Fruit fly (Drosophila melanogaster) whole organism, pupa: ENCODE results near the gene Ir68b.

Source experiments
- CG10348 ChIP-seq: fragments of 200-800 bp; sonication (Bioruptor generic); IDR thresholded peaks from 2 replicates; pipeline ENCODE4 v1.3.6; 2022; ENCODE audit warnings: missing biosample characterization, missing genetic modification characterization
- CG12605 ChIP-seq: fragments of 200-800 bp; sonication (Bioruptor generic); IDR thresholded peaks from 2 replicates; pipeline ENCODE4 v1.3.6; 2022; ENCODE audit warnings: missing biosample characterization, missing genetic modification characterization
- CG13204 ChIP-seq: fragments of 200-800 bp; sonication (Bioruptor generic); optimal IDR thresholded peaks from 2 replicates; lab custom pipeline; 2018; ENCODE audit warnings: missing biosample characterization, mild to moderate bottlenecking, missing genetic modification characterization, moderate library complexity
- CG14655 ChIP-seq: fragments of 200-800 bp; sonication (Bioruptor generic); optimal IDR thresholded peaks from 3 replicates; lab custom pipeline; 2017; ENCODE audit warnings: mild to moderate bottlenecking, missing biosample characterization, missing genetic modification reagents, missing genetic modification characterization
- CG15710 ChIP-seq: fragments of 200-800 bp; sonication (Bioruptor generic); optimal IDR thresholded peaks from 2 replicates; lab custom pipeline; 2018; ENCODE audit warnings: missing biosample characterization, mild to moderate bottlenecking, missing genetic modification characterization, moderate library complexity
- CG17806 ChIP-seq: fragments of 200-800 bp; sonication (Bioruptor generic); optimal IDR thresholded peaks from 2 replicates; lab custom pipeline; 2018; ENCODE audit warnings: missing biosample characterization, mild to moderate bottlenecking, missing genetic modification characterization, moderate library complexity
- CG32121 ChIP-seq: fragments of 200-800 bp; sonication (Bioruptor generic); IDR thresholded peaks from 2 replicates; pipeline ENCODE4 v1.3.6; 2022; ENCODE audit warnings: missing biosample characterization, missing genetic modification characterization
- CG34367 ChIP-seq: fragments of 200-800 bp; sonication (Bioruptor generic); optimal IDR thresholded peaks from 2 replicates; lab custom pipeline; 2018; ENCODE audit warnings: missing biosample characterization, mild to moderate bottlenecking, missing genetic modification characterization
- CG4496 ChIP-seq: fragments of 200-800 bp; sonication (Bioruptor generic); IDR thresholded peaks from 3 replicates; pipeline ENCODE4 v1.3.6; 2022; ENCODE audit warnings: missing biosample characterization, missing genetic modification characterization
- CG8159 ChIP-seq: fragments of 200-800 bp; sonication (Bioruptor generic); optimal IDR thresholded peaks from 3 replicates; lab custom pipeline; 2018; ENCODE audit warnings: missing biosample characterization, mild to moderate bottlenecking, missing genetic modification characterization, moderate library complexity
- CG8301 ChIP-seq: fragments of 200-800 bp; sonication (Bioruptor generic); optimal IDR thresholded peaks from 2 replicates; lab custom pipeline; 2018; ENCODE audit warnings: missing biosample characterization, mild to moderate bottlenecking, missing genetic modification characterization
- CG9948 ChIP-seq: fragments of 200-800 bp; sonication (Bioruptor generic); optimal IDR thresholded peaks from 2 replicates; lab custom pipeline; 2018; ENCODE audit warnings: missing biosample characterization, mild to moderate bottlenecking, missing genetic modification characterization, moderate library complexity
- D1 ChIP-seq: fragments of 200-800 bp; sonication (Bioruptor generic); optimal IDR thresholded peaks from 2 replicates; lab custom pipeline; 2018; ENCODE audit warnings: missing biosample characterization, mild to moderate bottlenecking, missing genetic modification characterization, moderate library complexity
- EcR ChIP-seq: fragments of 200-800 bp; sonication (Bioruptor generic); optimal IDR thresholded peaks from 3 replicates; lab custom pipeline; 2019; ENCODE audit warnings: missing biosample characterization, missing genetic modification characterization, mild to moderate bottlenecking, moderate library complexity, missing genetic modification reagents
- Ets98B ChIP-seq: fragments of 200-800 bp; sonication (Bioruptor generic); IDR thresholded peaks from 2 replicates; pipeline ENCODE4 v1.3.6; 2022; ENCODE audit warnings: missing biosample characterization, missing genetic modification characterization
- Pif1A ChIP-seq: fragments of 200-800 bp; sonication (Bioruptor generic); optimal IDR thresholded peaks from 3 replicates; lab custom pipeline; 2016; ENCODE audit warnings: missing biosample characterization, missing genetic modification characterization
- Pif1B ChIP-seq: fragments of 200-800 bp; sonication (Bioruptor generic); optimal IDR thresholded peaks from 3 replicates; lab custom pipeline; 2016; ENCODE audit warnings: missing biosample characterization, missing genetic modification characterization
- Snoo ChIP-seq: fragments of 200-800 bp; sonication (Bioruptor generic); optimal IDR thresholded peaks from 3 replicates; lab custom pipeline; 2017; ENCODE audit warnings: missing biosample characterization, mild to moderate bottlenecking, missing genetic modification characterization, inconsistent platforms
- fd96Ca ChIP-seq: fragments of 200-800 bp; sonication (Bioruptor generic); IDR thresholded peaks from 3 replicates; pipeline ENCODE4 v1.3.6; 2022; ENCODE audit warnings: missing biosample characterization, missing genetic modification characterization
- gl ChIP-seq: fragments of 200-800 bp; sonication (Bioruptor generic); optimal IDR thresholded peaks from 2 replicates; lab custom pipeline; 2018; ENCODE audit warnings: missing biosample characterization, mild to moderate bottlenecking, missing genetic modification characterization
- rn ChIP-seq: fragments of 200-800 bp; sonication (Bioruptor generic); IDR thresholded peaks from 2 replicates; pipeline ENCODE4 v1.3.6; 2022; ENCODE audit warnings: missing biosample characterization, missing genetic modification characterization

Ir68b gene

DNA sequence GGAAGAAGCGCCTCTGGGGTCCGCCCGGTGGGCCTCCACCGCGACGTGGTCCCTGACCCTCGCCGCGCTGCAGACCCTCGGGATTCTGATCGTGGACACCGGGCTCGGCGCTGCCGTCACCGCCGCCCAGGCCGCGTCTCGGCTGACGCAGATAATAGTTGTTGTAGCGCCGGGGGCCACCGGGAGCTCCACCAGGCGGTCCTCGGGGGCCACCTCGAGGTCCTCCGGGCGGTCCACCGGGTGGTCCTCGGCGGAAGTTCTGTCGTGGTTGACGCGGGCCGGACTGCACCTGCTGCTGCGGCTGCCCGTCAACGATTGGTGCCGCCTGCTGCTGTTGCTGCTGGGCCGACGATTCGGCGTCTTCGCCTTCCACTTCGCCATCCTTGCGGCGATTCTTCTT, 4.3 kb downstream of the Ir68b start:
- no peak for TF ChIP-seq CG34367 (tag; lab: Kevin White, UChicago)
- TF ChIP-seq gl (tag; lab: Kevin White, UChicago) = no peak
- no peak for TF ChIP-seq Pif1B (GFP tag; lab: Kevin White, UChicago)
- TF ChIP-seq D1 (tag; lab: Kevin White, UChicago) = no peak
- TF ChIP-seq CG10348 (GFP tag; lab: Robert Waterston, UW) = no peak
- TF ChIP-seq CG17806 (tag; lab: Kevin White, UChicago) = no peak

DNA sequence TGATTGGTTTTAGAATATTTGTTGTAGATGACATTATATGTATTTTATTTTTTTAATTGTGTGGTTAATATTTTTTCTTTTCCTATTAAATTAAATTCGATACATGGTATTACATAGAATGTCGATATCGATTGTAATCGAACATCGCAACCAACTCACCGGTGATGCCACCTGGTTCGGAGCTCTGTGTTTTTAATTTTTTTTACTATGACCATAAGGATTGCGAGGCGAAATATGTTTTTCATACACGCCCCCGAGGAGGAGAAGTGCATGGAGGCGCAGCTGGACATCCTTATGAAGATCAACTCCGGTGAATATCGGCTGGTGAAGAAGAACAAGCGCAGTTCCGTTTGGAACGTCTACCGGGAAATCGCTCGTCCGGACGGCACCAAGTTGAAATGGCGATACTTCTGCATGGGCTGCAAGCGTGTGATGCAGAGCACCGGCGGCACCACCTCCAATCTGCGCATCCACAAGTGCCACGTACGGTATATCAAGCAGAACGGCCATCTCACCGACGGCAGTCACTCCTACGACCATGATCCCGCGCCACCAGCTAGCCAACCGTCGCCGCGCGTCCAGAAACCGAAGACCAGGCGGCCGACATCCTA, 7.2 kb downstream of the Ir68b start, which contains the start of gene CG11560:
CG11560 (plus strand) TSS at position 145 of the 611 bp plus-strand sequence.
- no peak for TF ChIP-seq CG9948
- no peak for TF ChIP-seq CG12605 (GFP tag; lab: Robert Waterston, UW)
- TF ChIP-seq Pif1B (GFP tag; lab: Kevin White, UChicago) = no peak
- no peak for TF ChIP-seq rn
- TF ChIP-seq CG10348 (GFP tag; lab: Robert Waterston, UW) = no peak
- TF ChIP-seq Pif1A (GFP tag; lab: Kevin White, UChicago) = no peak
- TF ChIP-seq D1 (tag; lab: Kevin White, UChicago) = no peak
- no peak for TF ChIP-seq CG8159
- TF ChIP-seq CG15710 (tag; lab: Kevin White, UChicago) = no peak
- no peak for TF ChIP-seq CG4496
- no peak for TF ChIP-seq gl (tag; lab: Kevin White, UChicago)
- TF ChIP-seq EcR (GFP tag; lab: Kevin White, UChicago) = no peak
- no peak for TF ChIP-seq CG32121 (GFP tag; lab: Robert Waterston, UW)
- TF ChIP-seq CG34367 (tag; lab: Kevin White, UChicago) = no peak
- TF ChIP-seq CG14655 (GFP tag; lab: Kevin White, UChicago) = no peak
- TF ChIP-seq Snoo (tag; lab: Kevin White, UChicago) = no peak
- no peak for TF ChIP-seq CG17806 (tag; lab: Kevin White, UChicago)
- TF ChIP-seq Ets98B (GFP tag; lab: Robert Waterston, UW) = no peak

DNA sequence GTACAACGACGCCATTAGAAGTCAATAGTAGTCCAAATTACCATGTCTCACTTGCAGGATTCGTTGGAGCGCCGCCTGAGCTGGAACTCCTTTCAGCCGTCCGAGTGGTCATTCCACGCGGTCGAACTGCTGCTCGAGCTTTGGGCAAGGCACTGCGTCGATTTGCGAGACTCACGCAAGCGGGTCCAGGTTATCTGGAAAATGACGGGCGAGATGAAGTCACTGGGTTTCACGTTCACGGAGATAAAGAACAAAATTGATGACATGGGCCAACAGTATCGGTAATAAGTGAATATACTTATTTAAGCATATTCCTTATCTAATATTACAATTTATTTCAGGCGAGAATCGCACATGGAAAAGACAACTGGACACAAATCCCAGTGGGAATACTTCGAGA, 8.6 kb downstream of the Ir68b start:
- TF ChIP-seq CG14655 (GFP tag; lab: Kevin White, UChicago) (no peak), EcR (GFP tag; lab: Kevin White, UChicago) (no peak), CG32121 (GFP tag; lab: Robert Waterston, UW) (no peak), CG34367 (tag; lab: Kevin White, UChicago) (no peak), CG8301 (tag; lab: Kevin White, UChicago) (no peak), CG9948 (no peak), CG10348 (GFP tag; lab: Robert Waterston, UW) (no peak), Snoo (tag; lab: Kevin White, UChicago) (no peak)

DNA sequence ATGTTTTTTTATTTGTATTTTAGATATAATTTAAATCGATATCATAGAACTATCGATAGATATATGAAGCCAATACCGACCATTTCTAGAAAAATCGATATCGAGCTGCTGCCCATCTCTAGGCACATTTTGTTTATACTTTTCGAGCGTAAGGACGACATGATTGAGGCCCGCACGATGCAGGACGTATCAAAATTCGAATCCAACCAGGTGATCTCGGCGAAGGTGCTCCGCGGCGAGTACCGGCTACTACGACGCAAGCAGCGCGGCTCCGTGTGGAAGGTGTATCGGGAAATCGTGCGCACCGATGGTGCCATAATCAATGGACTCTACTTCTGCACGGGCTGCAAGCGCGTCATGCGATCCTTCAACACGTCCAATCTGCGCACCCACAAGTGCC, 9.0 kb downstream of the Ir68b start, which contains the start of gene ssp:
ssp (plus strand) TSS at position 102 of the 400 bp plus-strand sequence.
- no peak for TF ChIP-seq Pif1B (GFP tag; lab: Kevin White, UChicago)
- no peak for TF ChIP-seq CG8159
- no peak for TF ChIP-seq CG8301 (tag; lab: Kevin White, UChicago)
- no peak for TF ChIP-seq CG32121 (GFP tag; lab: Robert Waterston, UW)

DNA sequence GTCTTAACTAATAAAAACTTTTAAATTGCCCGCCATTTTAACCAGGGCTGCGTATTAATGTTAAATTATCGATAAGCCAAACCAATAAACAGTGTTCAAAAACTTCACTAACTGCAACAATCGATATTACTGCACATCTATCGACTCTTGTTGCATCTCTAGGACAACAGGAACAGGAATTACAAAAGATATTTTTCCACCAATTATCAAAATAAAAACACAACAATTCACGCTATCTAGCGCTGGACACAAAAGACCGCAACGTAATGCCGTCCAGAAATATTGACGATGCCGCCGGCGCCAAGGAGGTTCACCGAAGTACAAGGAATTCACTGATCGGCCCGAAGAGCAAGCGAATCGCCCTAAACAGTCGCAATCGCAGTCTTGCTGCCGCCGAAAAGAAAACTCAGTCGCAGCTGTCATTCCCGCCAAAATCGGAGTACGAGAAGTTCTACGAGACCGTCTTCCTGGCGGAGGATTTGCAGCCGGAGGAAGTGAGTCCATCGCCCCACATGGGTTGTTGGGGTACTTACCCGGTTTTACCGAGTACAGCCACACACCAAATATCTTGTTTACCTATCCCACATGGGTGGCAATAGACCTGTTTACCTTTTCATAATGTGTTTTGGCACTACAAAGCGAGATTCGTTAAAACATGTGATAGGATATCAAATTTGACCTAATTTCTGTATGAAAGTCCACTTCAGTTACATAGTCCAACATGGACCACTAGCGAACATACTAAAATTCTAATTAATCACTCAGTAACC, 11.0 kb downstream of the Ir68b start, which contains the start of gene vers:
vers (plus strand) TSS at position 136 of the 770 bp plus-strand sequence.
- no peak for TF ChIP-seq gl (tag; lab: Kevin White, UChicago)
- TF ChIP-seq rn = no peak
- TF ChIP-seq CG10348 (GFP tag; lab: Robert Waterston, UW) = no peak
- TF ChIP-seq, all 21 proteins: peak for 0

DNA sequence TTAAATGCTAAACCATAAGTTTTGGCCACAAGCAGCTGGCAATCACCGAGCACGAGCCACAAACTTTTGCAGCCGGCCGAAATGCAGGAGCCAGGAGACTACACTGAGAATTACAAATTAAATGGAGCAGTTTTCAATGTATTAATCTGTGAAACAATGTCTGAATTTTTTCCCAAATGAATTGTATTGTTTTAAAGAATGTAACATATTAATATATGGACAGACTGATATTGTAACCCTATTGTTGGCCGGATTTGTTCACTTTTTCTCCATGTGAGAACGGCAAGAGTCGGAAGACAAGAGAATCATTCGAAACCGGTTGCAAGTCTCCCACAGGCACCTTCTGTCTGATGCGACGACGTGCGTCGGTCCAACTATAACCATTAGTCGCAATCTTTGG, 12.1 kb downstream of the Ir68b start:
- TF ChIP-seq CG8301 (tag; lab: Kevin White, UChicago) = peak; percentile 92
- peak; percentile 83 for TF ChIP-seq CG4496
- TF ChIP-seq EcR (GFP tag; lab: Kevin White, UChicago) = no peak
- peak; percentile 65 for TF ChIP-seq Ets98B (GFP tag; lab: Robert Waterston, UW)
- peak; percentile 86 for TF ChIP-seq CG8159
- TF ChIP-seq CG34367 (tag; lab: Kevin White, UChicago) = peak; percentile 88
- TF ChIP-seq CG10348 (GFP tag; lab: Robert Waterston, UW) = no peak
- peak; percentile 91 for TF ChIP-seq CG17806 (tag; lab: Kevin White, UChicago)
- TF ChIP-seq gl (tag; lab: Kevin White, UChicago) = peak; percentile 83
- TF ChIP-seq CG9948 = peak; percentile 87
- peak; percentile 87 for TF ChIP-seq Snoo (tag; lab: Kevin White, UChicago)
- TF ChIP-seq Pif1A (GFP tag; lab: Kevin White, UChicago) = peak; percentile 89
- TF ChIP-seq CG15710 (tag; lab: Kevin White, UChicago) = peak; percentile 87
- TF ChIP-seq rn = peak; percentile 5; the same call in 1 of the 2 replicates
- peak; percentile 62 for TF ChIP-seq D1 (tag; lab: Kevin White, UChicago)
- TF ChIP-seq CG12605 (GFP tag; lab: Robert Waterston, UW) = peak; percentile 74
- peak; percentile 91 for TF ChIP-seq Pif1B (GFP tag; lab: Kevin White, UChicago)
- TF ChIP-seq CG13204 = no peak
- TF ChIP-seq CG32121 (GFP tag; lab: Robert Waterston, UW) = no peak
- TF ChIP-seq fd96Ca = peak; percentile 82; the same call in 2 of the 3 replicates
- peak; percentile 93 for TF ChIP-seq CG14655 (GFP tag; lab: Kevin White, UChicago)
